Fruit fly (Drosophila melanogaster): ENCODE results near the gene SMC5.

SMC5 gene

DNA sequence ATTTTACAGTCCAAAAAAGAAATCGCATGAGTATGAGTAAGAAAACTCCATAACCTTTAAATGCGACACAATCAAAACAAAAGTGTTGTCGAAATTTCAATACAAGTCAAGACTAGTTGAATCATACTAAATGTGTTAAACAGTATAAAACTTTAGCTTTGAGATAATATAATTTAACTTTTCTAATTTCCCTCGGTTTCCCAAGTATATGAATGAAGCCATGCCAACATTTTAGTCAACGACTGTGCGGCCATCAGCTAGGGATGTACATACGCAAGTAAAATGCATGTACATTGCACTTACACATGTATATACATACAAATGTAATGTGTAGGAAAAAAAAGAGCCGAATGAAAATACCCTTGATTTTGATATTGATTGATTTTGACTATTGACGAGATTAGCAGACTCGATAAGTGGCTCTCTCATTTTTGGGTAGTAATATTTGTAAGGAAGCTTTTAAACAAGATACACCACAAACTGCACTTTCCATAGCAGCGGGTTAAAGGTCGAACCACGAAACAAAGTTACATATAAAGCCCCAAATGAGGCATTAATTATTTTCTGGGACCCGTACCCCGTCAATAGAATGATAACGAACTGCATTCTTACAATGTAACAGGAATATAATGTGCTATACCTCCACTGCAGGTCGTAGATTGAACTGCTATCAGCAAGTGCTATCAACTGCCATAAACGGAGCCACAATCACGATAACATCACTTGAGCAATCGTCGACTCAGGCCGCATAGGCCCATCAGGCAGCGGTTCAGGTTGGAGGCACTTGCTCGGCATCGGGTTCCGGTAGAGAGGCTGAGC lies 44.7 kb upstream of the SMC5 start (continued):
- TF ChIP-seq Blimp-1 (GFP tag; optimal IDR thresholded peaks at IDR 0.05): no peak
- peak; percentile 35 for TF ChIP-seq topi (GFP tag; optimal IDR thresholded peaks at IDR 0.05)
- no peak for TF ChIP-seq CG7368 (GFP tag; optimal IDR thresholded peaks at IDR 0.05)
- TF ChIP-seq salr (GFP tag; optimal IDR thresholded peaks at IDR 0.05): no peak
- no peak for TF ChIP-seq CG11902 (GFP tag; optimal IDR thresholded peaks at IDR 0.05)
- TF ChIP-seq CG3032 (tag; optimal IDR thresholded peaks at IDR 0.05): peak; percentile 31
- no peak for TF ChIP-seq CG6276 (GFP tag; optimal IDR thresholded peaks at IDR 0.05)
- TF ChIP-seq CG8319 (GFP tag; optimal IDR thresholded peaks at IDR 0.05): peak; percentile 16
- no peak for TF ChIP-seq CG8632 (GFP tag; optimal IDR thresholded peaks at IDR 0.05)
- no peak for TF ChIP-seq CG6808 (GFP tag; optimal IDR thresholded peaks at IDR 0.05)
- no peak for TF ChIP-seq fd85E (GFP tag; optimal IDR thresholded peaks at IDR 0.05)
- TF ChIP-seq CG3919 (GFP tag; optimal IDR thresholded peaks at IDR 0.05): no peak
- peak; percentile 62 for TF ChIP-seq esn (GFP tag; optimal IDR thresholded peaks at IDR 0.05)
- no peak for TF ChIP-seq spab (GFP tag; optimal IDR thresholded peaks at IDR 0.05)
- TF ChIP-seq Eip75B (GFP tag; optimal IDR thresholded peaks at IDR 0.05): peak; percentile 61
- peak; percentile 39 for TF ChIP-seq Sox14 (GFP tag; optimal IDR thresholded peaks at IDR 0.05)
- TF ChIP-seq fkh (GFP tag; optimal IDR thresholded peaks at IDR 0.05): no peak

- TF ChIP-seq Sox14 (GFP tag; optimal IDR thresholded peaks at IDR 0.05) (no peak), Sox15 (GFP tag; optimal IDR thresholded peaks at IDR 0.05) (no peak), Hr4 (GFP tag; optimal IDR thresholded peaks at IDR 0.05) (no peak), ss (GFP tag; optimal IDR thresholded peaks at IDR 0.05) (no peak), pdm3 (GFP tag; optimal IDR thresholded peaks at IDR 0.05) (no peak), achi (GFP tag; optimal IDR thresholded peaks at IDR 0.05) (no peak), Eip93F (GFP tag; optimal IDR thresholded peaks at IDR 0.05) (no peak), CG1621 (tag; optimal IDR thresholded peaks at IDR 0.05) (no peak), spab (GFP tag; optimal IDR thresholded peaks at IDR 0.05) (no peak), CG8632 (GFP tag; optimal IDR thresholded peaks at IDR 0.05) (no peak), Ets96B (tag; optimal IDR thresholded peaks at IDR 0.05) (no peak), Sox102F (GFP tag; optimal IDR thresholded peaks at IDR 0.05) (no peak), Hr39 (GFP tag; optimal IDR thresholded peaks at IDR 0.05) (no peak), CG9139 (GFP tag; optimal IDR thresholded peaks at IDR 0.05) (no peak), acj6 (GFP tag; optimal IDR thresholded peaks at IDR 0.05) (no peak), salr (GFP tag; optimal IDR thresholded peaks at IDR 0.05) (no peak), CG32006 (GFP tag; optimal IDR thresholded peaks at IDR 0.05) (no peak), CG6854 (GFP tag; optimal IDR thresholded peaks at IDR 0.05) (no peak), Hr38 (GFP tag; optimal IDR thresholded peaks at IDR 0.05) (no peak), CG11762 (GFP tag; optimal IDR thresholded peaks at IDR 0.05; ENCODE audit: insufficient read depth) (no peak)
These were observed 39.9 kb upstream of the SMC5 start, which contains the start of gene Arv1 for dm6 chr3L:21529108-21529507. TSS of gene Arv1 (minus strand) at chr3L:21529333.

dm6 chr3L:21533270-21533948 lies 35.6 kb upstream of the SMC5 start, which contains the start of gene Mkrn1:
TSS of gene Mkrn1 (minus strand) at chr3L:21533713.
- TF ChIP-seq Gug (GFP tag; IDR thresholded peaks at IDR 0.05): no peak
- TF ChIP-seq CG31627 (GFP tag; optimal IDR thresholded peaks at IDR 0.05): no peak
- TF ChIP-seq CG6854 (GFP tag; optimal IDR thresholded peaks at IDR 0.05): peak; percentile 23
- TF ChIP-seq dsx (GFP tag; optimal IDR thresholded peaks at IDR 0.05; ENCODE audit: poor library complexity, severe bottlenecking): peak; percentile 81
- no peak for TF ChIP-seq CG11294 (GFP tag; IDR thresholded peaks at IDR 0.05)
